Fruit fly (Drosophila melanogaster): Measurements from ENCODE around the gene CG15044.

- TF ChIP-seq ttk (optimal IDR thresholded peaks at IDR 0.05): no peak
- no peak for TF ChIP-seq Sin3A (optimal IDR thresholded peaks at IDR 0.05)
Observed at dm6 chrX:18522395-18523104, 30.7 kb upstream of the CG15044 start, which contains the start of gene CG6481.
